Fruit fly (Drosophila melanogaster) S2 (cell line): ENCODE results near the gene CG31550.

ENCODE experiments used
- CG8478 ChIP-seq: fragments of >200 bp; optimal IDR thresholded peaks from 2 replicates; lab custom pipeline; 2018
- CTCF ChIP-seq, 2 experiments: fragments of >200 bp; optimal IDR thresholded peaks; 2 replicates each; lab custom pipeline; 2018

dm6 chr3R:5518627-5519026 lies 33.3 kb downstream of the CG31550 start:
- TF ChIP-seq CTCF (optimal IDR thresholded peaks at IDR 0.05; lab: Kevin White, UChicago) (no peak), CG8478 (lab: Kevin White, UChicago) (no peak)
